Worm (Caenorhabditis elegans) whole organism, early embryonic: Measurements from ENCODE around the gene C16C8.22.
"Not testable (repeated sequence)": the region's sequence is repeated elsewhere in the genome, so short reads cannot be mapped to it uniquely, and the experiment has no call there.

ENCODE experiments used
- ama-1 ChIP-seq: fragments of 150-350 bp; optimal IDR thresholded peaks from 2 replicates; lab custom pipeline; 2014
- flt-1 ChIP-seq: fragments of 200-800 bp; sonication (Bioruptor generic); IDR thresholded peaks from 2 replicates; pipeline ENCODE4 v1.3.6; 2022; ENCODE audit warnings: missing genetic modification characterization, missing compliant biosample characterization
- hnd-1 ChIP-seq: sonication (generic microtip); optimal IDR thresholded peaks from 2 replicates; lab custom pipeline; 2016; ENCODE audit warnings: missing genetic modification characterization, missing compliant biosample characterization
- scrt-1 ChIP-seq: fragments of 200-800 bp; sonication (Bioruptor generic); IDR thresholded peaks from 2 replicates; pipeline ENCODE4 v1.3.6; 2022; ENCODE audit warnings: missing genetic modification characterization, missing compliant biosample characterization

- TF ChIP-seq scrt-1; flt-1 (GFP tag; lab: Robert Waterston, UW); hnd-1 (tag; lab: Kevin White, UChicago); ama-1: not testable (repeated sequence)
Measured at ce11 chrII:3490797-3491196, 47.7 kb upstream of the C16C8.22 start, which contains the start of gene fbxb-112.
